Fruit fly (Drosophila melanogaster) whole organism, adult: ENCODE measurements around the gene Rab8.
A peak's percentile ranks its signal among the peaks of the same experiment; 100 is the strongest.

Source experiments
- CG11617 ChIP-seq: fragments of 200-800 bp; sonication (Bioruptor generic); optimal IDR thresholded peaks from 2 replicates; lab custom pipeline; 2017; ENCODE audit warnings: mild to moderate bottlenecking, missing biosample characterization, missing genetic modification reagents, missing genetic modification characterization
- CG12768 ChIP-seq: fragments of 200-800 bp; sonication (Bioruptor generic); optimal IDR thresholded peaks from 2 replicates; lab custom pipeline; 2017; ENCODE audit warnings: missing biosample characterization, missing genetic modification characterization, mild to moderate bottlenecking, moderate library complexity, missing genetic modification reagents
- CG14711 ChIP-seq: fragments of 200-800 bp; sonication (Bioruptor generic); optimal IDR thresholded peaks from 2 replicates; lab custom pipeline; 2018; ENCODE audit warnings: missing biosample characterization, mild to moderate bottlenecking, missing genetic modification characterization, moderate library complexity
- CG1620 ChIP-seq: fragments of 200-800 bp; sonication (Bioruptor generic); optimal IDR thresholded peaks from 2 replicates; lab custom pipeline; 2016; ENCODE audit warnings: missing biosample characterization, missing genetic modification characterization
- CG33017 ChIP-seq: fragments of 200-800 bp; sonication (Bioruptor generic); optimal IDR thresholded peaks from 2 replicates; lab custom pipeline; 2018; ENCODE audit warnings: missing biosample characterization, mild to moderate bottlenecking, missing genetic modification characterization, moderate library complexity
- CG5204 ChIP-seq: fragments of 200-800 bp; sonication (Bioruptor generic); optimal IDR thresholded peaks from 2 replicates; lab custom pipeline; 2016; ENCODE audit warnings: missing biosample characterization, missing genetic modification characterization
- CG7045 ChIP-seq: fragments of 200-800 bp; sonication (Bioruptor generic); optimal IDR thresholded peaks from 2 replicates; lab custom pipeline; 2017; ENCODE audit warnings: missing biosample characterization, mild to moderate bottlenecking, missing genetic modification characterization
- CG7101 ChIP-seq: fragments of 200-800 bp; sonication (Bioruptor generic); optimal IDR thresholded peaks from 2 replicates; lab custom pipeline; 2018; ENCODE audit warnings: missing biosample characterization, mild to moderate bottlenecking, missing genetic modification characterization, moderate library complexity
- Clk ChIP-seq: fragments of 200-800 bp; sonication (Bioruptor generic); optimal IDR thresholded peaks from 2 replicates; lab custom pipeline; 2017; ENCODE audit warnings: missing biosample characterization, missing genetic modification characterization
- Crg-1 ChIP-seq: fragments of 200-800 bp; sonication (Bioruptor generic); optimal IDR thresholded peaks from 2 replicates; lab custom pipeline; 2016; ENCODE audit warnings: missing biosample characterization, missing genetic modification characterization
- Hr96 ChIP-seq: fragments of 200-800 bp; sonication (Bioruptor generic); optimal IDR thresholded peaks from 2 replicates; lab custom pipeline; 2016; ENCODE audit warnings: missing biosample characterization, missing genetic modification characterization
- Mnt ChIP-seq: fragments of 200-800 bp; sonication (Bioruptor generic); optimal IDR thresholded peaks from 2 replicates; lab custom pipeline; 2016; ENCODE audit warnings: missing biosample characterization, mild to moderate bottlenecking, missing genetic modification characterization
- bab1 ChIP-seq: fragments of 200-800 bp; sonication (Bioruptor generic); optimal IDR thresholded peaks from 3 replicates; lab custom pipeline; 2019; ENCODE audit warnings: missing biosample characterization, mild to moderate bottlenecking, missing genetic modification characterization, moderate library complexity
- cic ChIP-seq: fragments of 200-800 bp; sonication (Bioruptor generic); optimal IDR thresholded peaks from 2 replicates; lab custom pipeline; 2017; ENCODE audit warnings: missing biosample characterization, mild to moderate bottlenecking, missing genetic modification characterization, moderate library complexity
- cnc ChIP-seq, 2 experiments: fragments of >200 bp; optimal IDR thresholded peaks; 2 replicates each; lab custom pipeline; 2017
- kay ChIP-seq: fragments of 200-800 bp; sonication (Bioruptor generic); peaks from one replicate; lab custom pipeline; 2016; ENCODE audit warnings: missing biosample characterization, missing genetic modification characterization, borderline replicate concordance
- ovo ChIP-seq: fragments of 200-800 bp; sonication (Bioruptor generic); optimal IDR thresholded peaks from 2 replicates; lab custom pipeline; 2016; ENCODE audit warnings: missing biosample characterization, missing genetic modification characterization
- pad ChIP-seq: fragments of 200-800 bp; sonication (Bioruptor generic); optimal IDR thresholded peaks from 3 replicates; lab custom pipeline; 2017; ENCODE audit warnings: missing biosample characterization, missing genetic modification characterization, mild to moderate bottlenecking, moderate library complexity, missing genetic modification reagents
- tj ChIP-seq: fragments of 200-800 bp; sonication (Bioruptor generic); optimal IDR thresholded peaks from 3 replicates; lab custom pipeline; 2017; ENCODE audit warnings: missing biosample characterization, mild to moderate bottlenecking, missing genetic modification characterization, moderate library complexity
- toe ChIP-seq: fragments of 200-800 bp; sonication (Bioruptor generic); optimal IDR thresholded peaks from 2 replicates; lab custom pipeline; 2016; ENCODE audit warnings: missing biosample characterization, missing genetic modification characterization

Gene Rab8

DNA sequence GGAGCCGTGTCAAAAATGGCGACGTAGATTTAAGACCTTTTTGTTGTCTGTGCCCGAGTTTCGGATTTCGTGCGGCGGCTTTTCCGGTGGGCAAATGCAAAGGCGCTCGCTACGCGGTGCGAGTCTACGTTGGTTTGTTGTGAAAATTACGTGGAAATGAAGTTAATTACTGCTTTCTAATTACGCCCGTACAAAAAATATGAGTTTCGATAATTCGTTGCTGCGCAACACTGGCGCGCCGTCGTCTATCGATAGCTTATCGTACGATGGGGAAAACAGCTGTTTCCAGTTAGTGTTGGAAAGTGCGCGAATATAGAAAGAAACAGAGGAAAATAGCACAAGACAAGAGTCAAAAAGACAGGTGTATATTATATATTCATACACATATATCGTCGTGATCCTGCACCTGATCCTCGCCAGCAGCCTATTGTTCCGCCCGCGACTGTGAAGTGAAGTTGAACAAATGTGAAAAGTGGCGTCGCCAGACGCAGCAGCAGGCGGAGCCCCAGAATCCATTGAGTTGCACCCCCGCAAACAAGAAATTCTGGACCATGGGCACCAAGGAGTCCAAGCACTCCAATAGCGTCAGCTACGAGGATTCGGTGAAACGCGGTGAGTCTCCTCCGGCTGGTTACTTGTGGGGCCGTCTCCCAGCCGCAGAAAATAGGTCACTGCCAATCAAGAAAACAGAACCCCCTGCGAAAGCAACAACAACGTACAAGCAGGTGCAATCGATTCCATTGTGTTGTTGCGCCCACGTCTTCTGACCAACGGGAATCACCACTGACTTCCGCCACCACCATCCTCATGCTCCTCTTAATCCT lies at the start of gene Rab8, which contains the start of gene Usp32:
Rab8 (minus strand) TSS at position 236 of the 824 bp plus-strand sequence.
Usp32 (plus strand) TSS at position 297 of the 824 bp plus-strand sequence.
- peak; percentile 84 for TF ChIP-seq toe (GFP tag; lab: Kevin White, UChicago)
- peak; percentile 89 for TF ChIP-seq Mnt (GFP tag; lab: Kevin White, UChicago)
- no peak for TF ChIP-seq kay (GFP tag; lab: Kevin White, UChicago)
- no peak for TF ChIP-seq cnc (optimal IDR thresholded peaks at IDR 0.05; lab: Kevin White, UChicago)
- peak; percentile 94 for TF ChIP-seq CG1620
- TF ChIP-seq pad (GFP tag; lab: Kevin White, UChicago) = peak; percentile 83
- peak; percentile 83 for TF ChIP-seq cic (GFP tag; lab: Kevin White, UChicago)
- TF ChIP-seq CG12768 = peak; percentile 80
- TF ChIP-seq bab1 (GFP tag; lab: Kevin White, UChicago) = peak; percentile 83
- TF ChIP-seq Crg-1 (GFP tag; lab: Kevin White, UChicago) = peak; percentile 90
- TF ChIP-seq CG33017 = peak; percentile 73
- TF ChIP-seq CG7045 = peak; percentile 71
- peak; percentile 80 for TF ChIP-seq ovo (GFP tag; lab: Kevin White, UChicago)
- TF ChIP-seq Clk (GFP tag; lab: Kevin White, UChicago) = peak; percentile 68
- peak; percentile 84 for TF ChIP-seq CG7101 (tag; lab: Kevin White, UChicago)
- TF ChIP-seq CG5204 (GFP tag; lab: Kevin White, UChicago) = peak; percentile 67
- peak; percentile 82 for TF ChIP-seq Hr96 (GFP tag; lab: Kevin White, UChicago)
- TF ChIP-seq CG11617 (GFP tag; lab: Kevin White, UChicago) = peak; percentile 80
- peak; percentile 46 for TF ChIP-seq tj
- peak; percentile 71 for TF ChIP-seq CG14711 (tag; lab: Kevin White, UChicago)

dm6 chr3L:19919981-19920380 lies 49.1 kb upstream of the Rab8 start:
- TF ChIP-seq CG7101 (tag; lab: Kevin White, UChicago) = no peak
- TF ChIP-seq tj = peak; percentile 91

DNA sequence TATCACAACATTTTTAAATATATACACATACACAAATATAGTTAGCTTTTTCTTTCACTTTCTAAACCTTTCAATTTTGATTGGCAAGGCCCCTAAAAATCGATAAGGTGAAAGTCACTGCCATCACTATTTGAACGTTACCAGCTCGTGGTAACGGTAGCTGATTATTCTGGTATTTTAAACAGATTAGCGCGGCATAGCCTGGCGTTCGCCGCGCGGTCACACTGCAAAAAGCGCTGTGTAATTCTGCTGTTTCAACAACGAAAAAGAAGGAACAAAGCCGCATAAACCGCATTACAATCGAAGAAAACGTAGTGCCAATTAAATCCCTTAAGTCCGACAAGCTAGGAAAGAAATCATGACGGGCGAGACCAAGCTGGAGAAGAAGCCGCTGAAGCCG lies 44.0 kb upstream of the Rab8 start, which contains the start of gene Rpn1:
Rpn1 (plus strand) TSS at position 219 of the 400 bp plus-strand sequence.
- TF ChIP-seq toe (GFP tag; lab: Kevin White, UChicago) (no peak), CG1620 (peak; percentile 63), CG7045 (no peak), kay (GFP tag; lab: Kevin White, UChicago) (no peak), Hr96 (GFP tag; lab: Kevin White, UChicago) (no peak), CG5204 (GFP tag; lab: Kevin White, UChicago) (no peak), cnc (optimal IDR thresholded peaks at IDR 0.05; lab: Kevin White, UChicago) (peak in 1 of 2 experiments; percentile 70), cic (GFP tag; lab: Kevin White, UChicago) (no peak), CG11617 (GFP tag; lab: Kevin White, UChicago) (no peak), pad (GFP tag; lab: Kevin White, UChicago) (no peak), ovo (GFP tag; lab: Kevin White, UChicago) (peak; percentile 33), Mnt (GFP tag; lab: Kevin White, UChicago) (peak; percentile 64), Crg-1 (GFP tag; lab: Kevin White, UChicago) (no peak), CG14711 (tag; lab: Kevin White, UChicago) (peak; percentile 12), CG7101 (tag; lab: Kevin White, UChicago) (no peak), Clk (GFP tag; lab: Kevin White, UChicago) (no peak), CG12768 (no peak), bab1 (GFP tag; lab: Kevin White, UChicago) (peak; percentile 55), tj (no peak), CG33017 (no peak)

- TF ChIP-seq bab1 (GFP tag; lab: Kevin White, UChicago) (peak; percentile 18), kay (GFP tag; lab: Kevin White, UChicago) (no peak)
Measured at dm6 chr3L:19913328-19913936, 42.6 kb upstream of the Rab8 start, which contains the start of gene Mtr3. Gene Mtr3 (minus strand): TSS chr3L:19913715.

DNA sequence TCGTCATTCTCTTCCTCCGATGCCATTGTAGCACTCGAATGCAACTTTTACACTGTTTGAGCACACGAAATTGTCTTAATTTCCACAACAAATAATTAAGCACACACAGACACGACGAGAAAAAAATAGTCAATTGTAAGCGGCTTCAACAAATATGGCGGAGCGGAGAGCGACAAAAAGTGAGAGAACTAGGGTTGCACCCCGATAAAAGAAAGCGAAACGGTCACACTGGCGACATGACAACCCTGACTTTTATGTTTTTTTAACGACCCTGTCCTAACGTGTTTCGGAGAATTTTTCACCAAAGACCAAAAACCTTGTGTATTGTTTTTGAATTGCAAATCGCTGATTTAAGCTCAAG lies 39.2 kb upstream of the Rab8 start, which contains the start of the genes Mi-2 and Prp3:
Mi-2 (minus strand) TSS at position 162 of the 361 bp plus-strand sequence.
Prp3 (plus strand) TSS at position 247 of the 361 bp plus-strand sequence.
- peak; percentile 47 for TF ChIP-seq pad (GFP tag; lab: Kevin White, UChicago)
- TF ChIP-seq cic (GFP tag; lab: Kevin White, UChicago) = peak; percentile 47
- TF ChIP-seq CG1620 = no peak
- peak; percentile 51 for TF ChIP-seq CG7101 (tag; lab: Kevin White, UChicago)
- TF ChIP-seq bab1 (GFP tag; lab: Kevin White, UChicago) = peak; percentile 51
- TF ChIP-seq CG12768 = no peak
- TF ChIP-seq Hr96 (GFP tag; lab: Kevin White, UChicago) = no peak
- peak; percentile 81 for TF ChIP-seq CG14711 (tag; lab: Kevin White, UChicago)
- peak; percentile 58 for TF ChIP-seq Mnt (GFP tag; lab: Kevin White, UChicago)
- peak; percentile 62 for TF ChIP-seq CG11617 (GFP tag; lab: Kevin White, UChicago)
- TF ChIP-seq cnc (optimal IDR thresholded peaks at IDR 0.05; lab: Kevin White, UChicago) = no peak
